Fruit fly (Drosophila melanogaster): ENCODE data around the gene Cpr62Bb.

The Cpr62Bb gene

dm6 chr3L:1794164-1794942, 40.6 kb downstream of the Cpr62Bb start (continued):
- TF ChIP-seq BtbVII (GFP tag; optimal IDR thresholded peaks at IDR 0.05) (peak; percentile 79), dpn (GFP tag; optimal IDR thresholded peaks at IDR 0.05) (peak in 1 of 2 experiments; percentile 36), CG43689 (GFP tag; IDR thresholded peaks at IDR 0.05) (no peak), CG42726 (GFP tag; IDR thresholded peaks at IDR 0.05; ENCODE audit: partially characterized antibody) (no peak), chn (GFP tag; optimal IDR thresholded peaks at IDR 0.05) (no peak), tna (GFP tag; IDR thresholded peaks at IDR 0.05; ENCODE audit: partially characterized antibody) (no peak; the same call in 1 of the 2 replicates), CG6813 (GFP tag; optimal IDR thresholded peaks at IDR 0.05) (peak; percentile 21), ato (GFP tag; IDR thresholded peaks at IDR 0.05; ENCODE audit: partially characterized antibody) (no peak), CG8388 (GFP tag; optimal IDR thresholded peaks at IDR 0.05) (no peak), CG17361 (GFP tag; IDR thresholded peaks at IDR 0.05) (no peak), CG7372 (GFP tag; IDR thresholded peaks at IDR 0.05) (0 out of 2 replicates have a peak, but pooled peaks have one; percentile 13), zen (tag; optimal IDR thresholded peaks at IDR 0.05) (no peak), CG14014 (GFP tag; IDR thresholded peaks at IDR 0.05) (peak; percentile 44; the same call in 1 of the 2 replicates), MBD-R2 (GFP tag; IDR thresholded peaks at IDR 0.05) (peak; percentile 30; the same call in 1 of the 2 replicates), Dip3 (GFP tag; optimal IDR thresholded peaks at IDR 0.05) (no peak), cwo (GFP tag; optimal IDR thresholded peaks at IDR 0.05) (peak; percentile 10), dysf (GFP tag; IDR thresholded peaks at IDR 0.05) (peak; percentile 30; the same call in 1 of the 3 replicates), slou (GFP tag; optimal IDR thresholded peaks at IDR 0.05) (no peak), lmd (GFP tag; IDR thresholded peaks at IDR 0.05) (no peak), CG4730 (GFP tag; IDR thresholded peaks at IDR 0.05) (no peak), CG12104 (GFP tag; optimal IDR thresholded peaks at IDR 0.05) (peak; percentile 14), Hr78 (GFP tag; optimal IDR thresholded peaks at IDR 0.05) (peak in 1 of 2 experiments; percentile 71), CG4707 (GFP tag; optimal IDR thresholded peaks at IDR 0.05) (no peak), CG10209 (GFP tag; optimal IDR thresholded peaks at IDR 0.05) (no peak), zfh1 (GFP tag; IDR thresholded peaks at IDR 0.05) (0 out of 3 replicates have a peak, but pooled peaks have one; percentile 32), Fer3 (tag; optimal IDR thresholded peaks at IDR 0.05) (peak; percentile 7), sd (tag; optimal IDR thresholded peaks at IDR 0.05) (peak; percentile 91), pan (optimal IDR thresholded peaks at IDR 0.05) (no peak), pan (GFP tag; optimal IDR thresholded peaks at IDR 0.05 in 1 of 2, IDR thresholded peaks at IDR 0.05 in 1 of 2) (no peak), Antp (GFP tag; optimal IDR thresholded peaks at IDR 0.05) (no peak), wdn (GFP tag; IDR thresholded peaks at IDR 0.05) (0 out of 2 replicates have a peak, but pooled peaks have one; percentile 44), CG11723 (GFP tag; optimal IDR thresholded peaks at IDR 0.05) (no peak), scrt (GFP tag; optimal IDR thresholded peaks at IDR 0.05) (peak; percentile 62), Sox100B (GFP tag; optimal IDR thresholded peaks at IDR 0.05) (no peak), CG14050 (GFP tag; IDR thresholded peaks at IDR 0.05) (no peak), vfl (GFP tag; optimal IDR thresholded peaks at IDR 0.05) (no peak), cas (GFP tag; IDR thresholded peaks at IDR 0.05) (no peak), CG32772 (GFP tag; IDR thresholded peaks at IDR 0.05) (no peak), twi (tag; optimal IDR thresholded peaks at IDR 0.05) (no peak), Adf1 (GFP tag; IDR thresholded peaks at IDR 0.05) (peak; percentile 64), sens (GFP tag) (peak; percentile 28), CG9797 (GFP tag; optimal IDR thresholded peaks at IDR 0.05) (no peak), gsb (GFP tag; IDR thresholded peaks at IDR 0.05) (no peak), en (GFP tag; optimal IDR thresholded peaks at IDR 0.05) (no peak), crp (GFP tag; optimal IDR thresholded peaks at IDR 0.05) (no peak), Ets97D (GFP tag; optimal IDR thresholded peaks at IDR 0.05) (peak; percentile 62), Chrac-16 (GFP tag; optimal IDR thresholded peaks at IDR 0.05) (no peak), CG6175 (GFP tag; IDR thresholded peaks at IDR 0.05) (peak; percentile 53; the same call in 1 of the 3 replicates), Abd-B (GFP tag; optimal IDR thresholded peaks at IDR 0.05) (peak; percentile 21)
